Worm (Caenorhabditis elegans): ENCODE results near the gene W05H5.1.
"Not testable (repeated sequence)": the region's sequence is repeated elsewhere in the genome, so short reads cannot be mapped to it uniquely, and the experiment has no call there.

Gene W05H5.1

DNA sequence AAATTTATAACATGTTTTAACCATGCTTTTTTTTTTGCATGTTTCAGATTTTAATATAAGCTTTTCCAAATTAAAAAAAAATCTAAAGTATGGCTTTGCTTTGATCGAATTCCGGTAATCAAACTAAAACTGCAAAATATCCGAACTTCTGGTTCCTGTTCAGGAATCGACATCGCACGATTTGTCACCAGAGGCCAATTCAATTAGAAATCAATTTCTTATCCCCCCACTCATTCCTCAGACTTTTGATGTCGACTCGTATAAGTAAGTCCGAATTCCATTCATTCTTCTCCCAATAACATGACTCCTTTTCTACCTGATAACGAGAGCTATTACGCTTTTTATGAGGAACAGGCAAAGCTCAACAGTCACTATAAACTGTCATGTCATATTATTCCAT, 3.7 kb upstream of the W05H5.1 start, which contains the start of gene srh-27:
Gene srh-27 (plus strand): TSS at position 301 of the 400 bp plus-strand sequence.
- TF ChIP-seq nhr-20 (tag; optimal IDR thresholded peaks at IDR 0.05) (no peak), ceh-90 (tag; optimal IDR thresholded peaks at IDR 0.05) (no peak), F16B12.6 (tag; optimal IDR thresholded peaks at IDR 0.05) (no peak), efl-1 (optimal IDR thresholded peaks at IDR 0.05) (no peak), efl-1 (GFP tag; optimal IDR thresholded peaks at IDR 0.05 in 1 of 2) (no peak), nhr-71 (tag; optimal IDR thresholded peaks at IDR 0.05) (no peak), unc-86 (tag; optimal IDR thresholded peaks at IDR 0.05) (no peak), sox-4 (tag; optimal IDR thresholded peaks at IDR 0.05) (no peak), lin-15B (tag; optimal IDR thresholded peaks at IDR 0.05) (no peak), lin-14 (GFP tag; optimal IDR thresholded peaks at IDR 0.05) (no peak), xbp-1 (tag; optimal IDR thresholded peaks at IDR 0.05) (no peak), nhr-19 (GFP tag; conservative IDR thresholded peaks at IDR 0.05) (no peak), lin-13 (GFP tag; optimal IDR thresholded peaks at IDR 0.05) (no peak)

DNA sequence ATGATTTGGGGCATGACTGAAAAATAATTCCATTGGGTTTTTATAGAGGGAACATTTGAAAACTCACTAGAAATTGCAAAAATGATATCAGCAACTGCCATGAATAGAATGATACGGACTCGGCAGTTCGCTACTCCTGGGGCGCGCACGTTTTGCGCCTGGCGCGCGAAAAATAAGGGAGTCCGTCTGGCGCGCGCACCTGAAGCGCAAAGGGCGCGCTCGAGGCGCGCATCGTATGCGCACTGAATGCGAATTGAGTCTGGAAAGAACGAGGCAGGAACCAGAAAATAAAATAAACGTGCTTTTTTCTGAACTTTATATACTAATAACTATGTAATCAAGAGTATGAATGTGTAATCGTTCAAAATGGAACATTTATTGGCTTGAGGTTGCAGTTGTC, 3.4 kb downstream of the W05H5.1 start, which contains the start of gene Y57A10C.10:
Gene Y57A10C.10 (minus strand): TSS at position 101 of the 400 bp plus-strand sequence.
- not testable (repeated sequence) for TF ChIP-seq nhr-77, pax-3, nhr-84 (tag; optimal IDR thresholded peaks at IDR 0.05)

DNA sequence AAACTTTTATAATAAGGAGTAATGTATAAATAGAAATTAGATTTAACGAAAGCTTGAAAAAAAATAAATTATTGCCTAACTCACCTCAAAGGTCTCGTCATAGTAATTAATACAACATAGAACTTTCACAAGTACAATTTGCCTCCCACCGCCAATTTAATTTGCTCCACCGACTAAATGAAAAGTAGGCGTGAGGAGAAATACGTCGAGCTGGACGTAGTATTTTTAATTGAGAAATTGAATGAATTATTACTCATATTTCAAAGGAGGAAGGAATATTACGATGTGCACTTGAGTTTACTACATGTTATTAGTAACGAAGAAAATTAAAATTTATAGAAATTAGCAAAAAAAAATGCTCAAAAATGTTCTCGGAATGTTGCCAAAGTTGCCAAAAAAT, 6.1 kb downstream of the W05H5.1 start, which contains the start of gene Y57A10C.9:
Gene Y57A10C.9 (minus strand): TSS at position 101 of the 400 bp plus-strand sequence.
- no peak for TF ChIP-seq lsy-2 (tag; optimal IDR thresholded peaks at IDR 0.05)
- no peak for TF ChIP-seq mep-1 (tag; optimal IDR thresholded peaks at IDR 0.05)
- peak; percentile 1 for TF ChIP-seq nhr-71 (tag; optimal IDR thresholded peaks at IDR 0.05)
- TF ChIP-seq ets-5 (GFP tag; IDR thresholded peaks at IDR 0.05), result no peak

DNA sequence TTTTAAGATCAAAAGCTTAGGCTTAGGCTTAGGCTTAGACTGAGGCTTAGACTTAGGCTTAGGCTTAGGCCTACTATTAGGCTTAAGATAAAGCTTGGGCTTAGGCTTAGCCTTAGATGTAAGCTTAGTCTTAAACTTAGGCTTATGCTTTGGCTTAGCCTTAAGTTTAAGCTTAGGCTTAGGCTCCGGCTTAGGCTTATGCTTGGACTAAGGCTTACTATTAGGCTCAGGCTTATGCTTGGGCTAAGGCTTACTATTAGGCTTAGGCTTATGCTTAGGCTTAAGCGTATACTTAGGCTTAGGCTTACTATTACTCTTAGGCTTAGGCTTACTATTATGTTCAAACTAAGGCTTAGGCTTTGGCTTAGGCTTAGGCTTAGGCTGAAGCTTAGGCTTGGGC, 7.9 kb downstream of the W05H5.1 start:
- TF ChIP-seq zip-4 (GFP tag; optimal IDR thresholded peaks at IDR 0.05), result no peak
- no peak for TF ChIP-seq irx-1 (tag; optimal IDR thresholded peaks at IDR 0.05)
- no peak for TF ChIP-seq unc-130 (tag; optimal IDR thresholded peaks at IDR 0.05)
- no peak for TF ChIP-seq Y116A8C.19 (tag; optimal IDR thresholded peaks at IDR 0.05; ENCODE audit: borderline replicate concordance)
- no peak for TF ChIP-seq ceh-8 (GFP tag; optimal IDR thresholded peaks at IDR 0.05)

DNA sequence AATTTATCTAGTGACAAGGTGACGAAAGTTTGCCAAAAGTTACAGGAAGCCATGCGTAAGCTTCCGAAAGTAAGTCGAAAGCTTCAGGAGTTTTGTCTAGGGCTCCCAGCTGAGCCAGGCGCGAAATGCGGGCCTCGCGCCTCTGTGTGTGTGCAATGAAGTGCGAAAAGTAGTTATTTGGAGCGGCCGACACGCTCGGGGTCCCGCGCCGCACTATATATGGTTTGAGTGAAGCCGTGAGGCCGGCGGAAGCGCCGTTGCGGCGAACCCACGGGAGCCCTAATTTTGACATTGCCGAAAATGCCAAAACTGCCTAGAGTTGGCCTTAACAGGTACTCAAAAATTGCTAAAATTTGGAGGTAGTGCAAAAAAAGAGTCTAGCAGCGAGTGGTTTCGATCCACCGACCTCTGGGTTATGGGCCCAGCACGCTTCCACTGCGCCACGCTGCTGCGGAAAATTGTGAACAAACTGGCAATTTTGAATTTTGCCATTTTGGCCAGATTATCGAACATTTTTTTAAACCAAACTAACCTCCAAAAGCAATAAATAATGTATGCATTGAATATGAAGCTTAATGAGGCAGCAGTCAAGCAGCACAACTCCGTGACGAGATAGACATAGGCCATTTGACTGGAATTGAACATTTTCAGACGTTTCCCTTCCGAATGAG, 9.2 kb downstream of the W05H5.1 start:
- no peak for TF ChIP-seq hlh-17 (GFP tag; optimal IDR thresholded peaks at IDR 0.05; ENCODE audit: borderline replicate concordance)
- no peak for TF ChIP-seq efl-1 (optimal IDR thresholded peaks at IDR 0.05)
- peak in 1 of 2 experiments; percentile 52 for TF ChIP-seq efl-1 (GFP tag; optimal IDR thresholded peaks at IDR 0.05 in 1 of 2)

DNA sequence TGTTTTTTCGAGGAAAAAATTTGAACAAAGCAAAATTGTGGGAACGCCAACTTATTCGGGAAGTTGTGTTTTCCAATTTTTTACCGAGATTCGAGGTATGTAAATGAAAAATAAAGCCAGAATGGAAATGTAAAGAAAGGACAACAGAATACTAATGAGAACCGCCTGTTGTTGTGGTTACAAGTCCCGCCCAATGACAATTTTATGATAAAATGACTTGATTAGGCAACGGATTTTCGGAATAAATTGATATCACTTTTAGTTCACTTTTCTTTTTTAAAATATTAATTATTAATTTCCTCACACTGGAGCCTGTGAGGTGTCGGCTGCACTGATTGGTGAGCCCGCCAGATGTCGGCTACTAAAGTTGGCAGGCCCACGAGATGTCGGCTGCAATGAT, 12.2 kb downstream of the W05H5.1 start, which contains the start of gene dct-12:
Gene dct-12 (minus strand): TSS at position 101 of the 400 bp plus-strand sequence.
- TF ChIP-seq efl-1 (optimal IDR thresholded peaks at IDR 0.05), result no peak
- no peak for TF ChIP-seq efl-1 (GFP tag; optimal IDR thresholded peaks at IDR 0.05 in 1 of 2)
- no peak for TF ChIP-seq lsy-2 (tag; optimal IDR thresholded peaks at IDR 0.05)
- TF ChIP-seq fkh-4 (tag; optimal IDR thresholded peaks at IDR 0.05; ENCODE audit: borderline replicate concordance), result no peak
- TF ChIP-seq pag-3 (tag; optimal IDR thresholded peaks at IDR 0.05; ENCODE audit: borderline replicate concordance, insufficient read depth), result no peak
- no peak for TF ChIP-seq elt-3 (tag; optimal IDR thresholded peaks at IDR 0.05)
- no peak for TF ChIP-seq ces-1 (GFP tag; optimal IDR thresholded peaks at IDR 0.05)
- TF ChIP-seq nhr-76 (tag; optimal IDR thresholded peaks at IDR 0.05), result no peak
- no peak for TF ChIP-seq nhr-90 (tag; optimal IDR thresholded peaks at IDR 0.05; ENCODE audit: poor library complexity)
- no peak for TF ChIP-seq ceh-63 (GFP tag; optimal IDR thresholded peaks at IDR 0.05)
- no peak for TF ChIP-seq nhr-71 (tag; optimal IDR thresholded peaks at IDR 0.05)
- TF ChIP-seq irx-1 (tag; optimal IDR thresholded peaks at IDR 0.05), result no peak
- TF ChIP-seq nhr-47 (tag; optimal IDR thresholded peaks at IDR 0.05), result no peak
- no peak for TF ChIP-seq efl-3 (GFP tag; optimal IDR thresholded peaks at IDR 0.05)
- no peak for TF ChIP-seq lin-14 (GFP tag; optimal IDR thresholded peaks at IDR 0.05)
- TF ChIP-seq blmp-1 (tag; optimal IDR thresholded peaks at IDR 0.05), result no peak

Data from whole organism, L1 larva.